Worm (Caenorhabditis elegans) whole organism, L4 larva: ENCODE data around the gene lgc-27.
"Not testable (repeated sequence)": the region's sequence is repeated elsewhere in the genome, so short reads cannot be mapped to it uniquely, and the experiment has no call there.

Experiments used
- F37D6.2 ChIP-seq: sonication (generic microtip); optimal IDR thresholded peaks from 2 replicates; lab custom pipeline; 2016; ENCODE audit warnings: mild to moderate bottlenecking, missing genetic modification characterization, missing compliant biosample characterization
- T26A8.4 ChIP-seq: fragments of 200-800 bp; sonication (Bioruptor generic); IDR thresholded peaks from 2 replicates; pipeline ENCODE4 v1.3.6; 2022; ENCODE audit warnings: missing genetic modification characterization, missing compliant biosample characterization
- Y75B8A.6 ChIP-seq: fragments of 200-800 bp; sonication (Bioruptor generic); IDR thresholded peaks from 2 replicates; pipeline ENCODE4 v1.3.6; 2022; ENCODE audit warnings: missing genetic modification reagents, missing genetic modification characterization, missing compliant biosample characterization
- arid-1 ChIP-seq: fragments of 200-800 bp; sonication (Bioruptor generic); conservative IDR thresholded peaks from 2 replicates; pipeline ENCODE4 v1.3.6; 2022; ENCODE audit warnings: missing genetic modification reagents, missing genetic modification characterization, missing compliant biosample characterization
- ceh-20 ChIP-seq: fragments of 200-800 bp; sonication (Bioruptor generic); IDR thresholded peaks from 2 replicates; pipeline ENCODE4 v1.3.6; 2022; ENCODE audit warnings: missing genetic modification reagents, missing genetic modification characterization, missing compliant biosample characterization
- ceh-44 ChIP-seq: fragments of 200-800 bp; sonication (Bioruptor generic); IDR thresholded peaks from 2 replicates; pipeline ENCODE4 v1.3.6; 2022; ENCODE audit warnings: missing genetic modification reagents, missing genetic modification characterization, missing compliant biosample characterization
- daf-16 ChIP-seq, 3 experiments: sonication (generic microtip); optimal IDR thresholded peaks; 2 replicates each; lab custom pipeline; 2016 to 2017; ENCODE audit warnings: missing genetic modification characterization in 3 of 3, missing genetic modification reagents in 3 of 3, mild to moderate bottlenecking in 2 of 3, missing compliant biosample characterization in 2 of 3, missing biosample characterization in 1 of 3, moderate library complexity in 1 of 3
- dmd-6 ChIP-seq: fragments of 200-800 bp; sonication (Bioruptor generic); IDR thresholded peaks from 2 replicates; pipeline ENCODE4 v1.3.6; 2022; ENCODE audit warnings: missing genetic modification reagents, missing genetic modification characterization, missing compliant biosample characterization
- hlh-11 ChIP-seq: fragments of 200-800 bp; sonication (Bioruptor generic); optimal IDR thresholded peaks from 2 replicates; lab custom pipeline; 2018; ENCODE audit warnings: mild to moderate bottlenecking, missing genetic modification characterization, missing compliant biosample characterization
- hlh-30 ChIP-seq: sonication (generic microtip); optimal IDR thresholded peaks from 2 replicates; lab custom pipeline; 2017; ENCODE audit warnings: antibody characterized with exemption, mild to moderate bottlenecking, missing genetic modification characterization, missing compliant biosample characterization; ENCODE audit not compliant: insufficient read depth
- lin-13 ChIP-seq: fragments of 150-350 bp; optimal IDR thresholded peaks from 2 replicates; lab custom pipeline; 2014; ENCODE audit warnings: missing biosample characterization, missing genetic modification reagents, missing genetic modification characterization
- lin-15B ChIP-seq: fragments of 150-350 bp; sonication (generic microtip); optimal IDR thresholded peaks from 3 replicates; lab custom pipeline; 2014; ENCODE audit warnings: missing biosample characterization, missing genetic modification characterization
- lin-29 ChIP-seq: fragments of 200-800 bp; sonication (Bioruptor generic); IDR thresholded peaks from 2 replicates; pipeline ENCODE4 v1.3.6; 2022; ENCODE audit warnings: missing genetic modification reagents, missing genetic modification characterization, missing compliant biosample characterization
- lin-38 ChIP-seq: fragments of 200-800 bp; sonication (Bioruptor generic); IDR thresholded peaks from 2 replicates; pipeline ENCODE4 v1.3.6; 2022; ENCODE audit warnings: missing genetic modification reagents, missing genetic modification characterization, missing compliant biosample characterization
- lsy-2 ChIP-seq, 2 experiments: fragments of 150-350 bp in 1 of 2; sonication (generic microtip) in 1 of 2; optimal IDR thresholded peaks; 2 replicates each; lab custom pipeline; 2014 to 2017; ENCODE audit warnings: missing biosample characterization in 2 of 2, missing genetic modification characterization in 2 of 2
- madf-9 ChIP-seq: fragments of 200-800 bp; sonication (Bioruptor generic); conservative IDR thresholded peaks from 2 replicates; pipeline ENCODE4 v1.3.6; 2022; ENCODE audit warnings: missing genetic modification reagents, missing genetic modification characterization, missing compliant biosample characterization
- mes-2 ChIP-seq: sonication (generic microtip); optimal IDR thresholded peaks from 2 replicates; lab custom pipeline; 2016; ENCODE audit warnings: missing genotype, mild to moderate bottlenecking, missing genetic modification characterization, missing compliant biosample characterization; ENCODE audit not compliant: poor library complexity, severe bottlenecking
- mxl-2 ChIP-seq: fragments of 200-800 bp; sonication (Bioruptor generic); conservative IDR thresholded peaks from 2 replicates; pipeline ENCODE4 v1.3.6; 2022; ENCODE audit warnings: missing genetic modification reagents, missing genetic modification characterization, missing compliant biosample characterization
- nhr-102 ChIP-seq: sonication (generic microtip); optimal IDR thresholded peaks from 2 replicates; lab custom pipeline; 2016; ENCODE audit warnings: mild to moderate bottlenecking, missing genetic modification characterization, moderate library complexity, missing compliant biosample characterization
- nhr-28 ChIP-seq: fragments of 150-350 bp; optimal IDR thresholded peaks from 2 replicates; lab custom pipeline; 2014; ENCODE audit warnings: missing biosample characterization, missing genetic modification characterization
- nhr-42 ChIP-seq: fragments of 200-800 bp; sonication (Bioruptor generic); IDR thresholded peaks from 2 replicates; pipeline ENCODE4 v1.3.6; 2022; ENCODE audit warnings: missing genetic modification characterization, missing compliant biosample characterization
- pha-4 ChIP-seq, 2 experiments: fragments of 150-350 bp in 1 of 2; fragments of 200-800 bp in 1 of 2; sonication (Bioruptor generic) in 1 of 2; IDR thresholded peaks in 1 of 2; optimal IDR thresholded peaks in 1 of 2; 2 replicates each; pipeline versions ENCODE4 v1.3.6 to Lab custom; 2014 to 2022; ENCODE audit warnings: missing genetic modification characterization in 2 of 2, missing genetic modification reagents in 2 of 2, missing biosample characterization in 1 of 2, missing compliant biosample characterization in 1 of 2
- php-3 ChIP-seq: fragments of 200-800 bp; sonication (Bioruptor generic); IDR thresholded peaks from 2 replicates; pipeline ENCODE4 v1.3.6; 2022; ENCODE audit warnings: missing genetic modification reagents, missing genetic modification characterization, missing compliant biosample characterization
- saeg-2 ChIP-seq: fragments of 200-800 bp; sonication (Bioruptor generic); IDR thresholded peaks from 2 replicates; pipeline ENCODE4 v1.3.6; 2022; ENCODE audit warnings: missing genetic modification reagents, missing genetic modification characterization, missing compliant biosample characterization
- snpc-1.2 ChIP-seq: fragments of 200-800 bp; sonication (Bioruptor generic); IDR thresholded peaks from 2 replicates; pipeline ENCODE4 v1.3.6; 2022; ENCODE audit warnings: missing genetic modification reagents, missing genetic modification characterization, missing compliant biosample characterization
- spr-1 ChIP-seq: sonication (generic microtip); optimal IDR thresholded peaks from 2 replicates; lab custom pipeline; 2016; ENCODE audit warnings: mild to moderate bottlenecking, missing genetic modification characterization, missing compliant biosample characterization
- zfp-3 ChIP-seq: fragments of 200-800 bp; sonication (Bioruptor generic); conservative IDR thresholded peaks from 2 replicates; pipeline ENCODE4 v1.3.6; 2022; ENCODE audit warnings: missing genetic modification reagents, missing genetic modification characterization, missing compliant biosample characterization

lgc-27 gene

ce11 chrII:4701482-4702119 is 52.7 kb downstream of the lgc-27 start, which contains the start of gene unc-85 (continued):
- TF ChIP-seq saeg-2 (peak; percentile 74; the same call in 1 of the 2 replicates), F37D6.2 (tag; lab: Kevin White, UChicago) (peak; percentile 49), mxl-2 (GFP tag; lab: Robert Waterston, UW) (peak; percentile 83), ceh-44 (GFP tag; lab: Robert Waterston, UW) (peak; percentile 90), nhr-42 (GFP tag; lab: Robert Waterston, UW) (peak; percentile 88), lsy-2 (tag; optimal IDR thresholded peaks at IDR 0.05; lab: Kevin White, UChicago) (peak; percentile 71 to 83), lin-29 (GFP tag; lab: Robert Waterston, UW) (peak; percentile 65; the same call in 1 of the 2 replicates), spr-1 (tag; lab: Kevin White, UChicago) (peak; percentile 70), nhr-102 (tag; lab: Kevin White, UChicago) (peak; percentile 81), lin-38 (peak; percentile 99), nhr-28 (tag; lab: Kevin White, UChicago) (peak; percentile 15), ceh-20 (GFP tag; lab: Robert Waterston, UW) (peak; percentile 90), hlh-11 (peak; percentile 72), dmd-6 (GFP tag; lab: Robert Waterston, UW) (peak; percentile 83), snpc-1.2 (GFP tag; lab: Robert Waterston, UW) (peak; percentile 89), madf-9 (GFP tag; lab: Robert Waterston, UW) (peak; percentile 79), hlh-30 (tag; lab: Kevin White, UChicago) (peak; percentile 44), T26A8.4 (GFP tag; lab: Robert Waterston, UW) (peak; percentile 92), pha-4 (GFP tag; IDR thresholded peaks at IDR 0.05; lab: Robert Waterston, UW) (peak; percentile 90), lin-15B (tag; lab: Kevin White, UChicago) (peak; percentile 67), mes-2 (tag; lab: Kevin White, UChicago) (peak; percentile 87), zfp-3 (GFP tag; lab: Robert Waterston, UW) (peak; percentile 85), lin-13 (GFP tag; lab: Kevin White, UChicago) (peak; percentile 24), daf-16 (GFP tag; optimal IDR thresholded peaks at IDR 0.05; lab: Kevin White, UChicago) (peak in 1 of 2 experiments; percentile 41), daf-16 (tag; optimal IDR thresholded peaks at IDR 0.05; lab: Kevin White, UChicago) (peak; percentile 32), arid-1 (peak; percentile 87), php-3 (GFP tag; lab: Robert Waterston, UW) (peak; percentile 23; the same call in 1 of the 2 replicates), Y75B8A.6 (peak; percentile 89)
- not testable (repeated sequence) for TF ChIP-seq pha-4 (tag; optimal IDR thresholded peaks at IDR 0.05; lab: Kevin White, UChicago)
